Fruit fly (Drosophila melanogaster): ENCODE measurements around the gene ru.

DNA sequence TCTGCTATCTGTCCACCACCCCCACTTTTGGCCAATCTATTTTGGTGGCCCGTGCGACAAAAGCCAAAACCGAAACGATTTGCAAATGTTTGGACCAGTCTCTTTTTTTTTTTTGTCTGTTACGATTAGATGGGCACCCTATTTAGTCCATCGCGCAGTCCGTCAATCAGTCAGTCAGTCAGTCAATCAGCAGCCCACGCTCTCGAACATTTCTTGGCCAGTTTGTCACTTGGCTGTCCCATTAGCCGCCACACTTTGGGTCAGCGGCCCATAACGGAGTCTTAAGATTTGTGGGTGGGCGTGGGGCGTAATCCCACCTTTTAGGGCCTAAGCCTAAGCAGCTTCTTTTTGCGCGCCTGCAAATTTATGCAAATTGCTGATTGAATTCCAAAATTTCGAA lies 24.0 kb downstream of the ru start:
- TF ChIP-seq psq (optimal IDR thresholded peaks at IDR 0.05) (no peak), Sin3A (optimal IDR thresholded peaks at IDR 0.05) (no peak), h (optimal IDR thresholded peaks at IDR 0.05) (no peak)

All from Kc167 (cell line).